Fruit fly (Drosophila melanogaster) whole organism, adult: ENCODE data around the gene CG14074.

ENCODE experiments used
- CG14711 ChIP-seq: fragments of 200-800 bp; sonication (Bioruptor generic); optimal IDR thresholded peaks from 2 replicates; lab custom pipeline; 2018; ENCODE audit warnings: missing biosample characterization, mild to moderate bottlenecking, missing genetic modification characterization, moderate library complexity
- CG1620 ChIP-seq: fragments of 200-800 bp; sonication (Bioruptor generic); optimal IDR thresholded peaks from 2 replicates; lab custom pipeline; 2016; ENCODE audit warnings: missing biosample characterization, missing genetic modification characterization
- CG33017 ChIP-seq: fragments of 200-800 bp; sonication (Bioruptor generic); optimal IDR thresholded peaks from 2 replicates; lab custom pipeline; 2018; ENCODE audit warnings: missing biosample characterization, mild to moderate bottlenecking, missing genetic modification characterization, moderate library complexity
- CG5204 ChIP-seq: fragments of 200-800 bp; sonication (Bioruptor generic); optimal IDR thresholded peaks from 2 replicates; lab custom pipeline; 2016; ENCODE audit warnings: missing biosample characterization, missing genetic modification characterization
- CG7045 ChIP-seq: fragments of 200-800 bp; sonication (Bioruptor generic); optimal IDR thresholded peaks from 2 replicates; lab custom pipeline; 2017; ENCODE audit warnings: missing biosample characterization, mild to moderate bottlenecking, missing genetic modification characterization
- Crg-1 ChIP-seq: fragments of 200-800 bp; sonication (Bioruptor generic); optimal IDR thresholded peaks from 2 replicates; lab custom pipeline; 2016; ENCODE audit warnings: missing biosample characterization, missing genetic modification characterization
- Hr96 ChIP-seq: fragments of 200-800 bp; sonication (Bioruptor generic); optimal IDR thresholded peaks from 2 replicates; lab custom pipeline; 2016; ENCODE audit warnings: missing biosample characterization, missing genetic modification characterization
- Mnt ChIP-seq: fragments of 200-800 bp; sonication (Bioruptor generic); optimal IDR thresholded peaks from 2 replicates; lab custom pipeline; 2016; ENCODE audit warnings: missing biosample characterization, mild to moderate bottlenecking, missing genetic modification characterization
- cic ChIP-seq: fragments of 200-800 bp; sonication (Bioruptor generic); optimal IDR thresholded peaks from 2 replicates; lab custom pipeline; 2017; ENCODE audit warnings: missing biosample characterization, mild to moderate bottlenecking, missing genetic modification characterization, moderate library complexity
- cnc ChIP-seq, 2 experiments: fragments of >200 bp; optimal IDR thresholded peaks; 2 replicates each; lab custom pipeline; 2017
- kay ChIP-seq: fragments of 200-800 bp; sonication (Bioruptor generic); peaks from one replicate; lab custom pipeline; 2016; ENCODE audit warnings: missing biosample characterization, missing genetic modification characterization, borderline replicate concordance
- tj ChIP-seq: fragments of 200-800 bp; sonication (Bioruptor generic); optimal IDR thresholded peaks from 3 replicates; lab custom pipeline; 2017; ENCODE audit warnings: missing biosample characterization, mild to moderate bottlenecking, missing genetic modification characterization, moderate library complexity
- toe ChIP-seq: fragments of 200-800 bp; sonication (Bioruptor generic); optimal IDR thresholded peaks from 2 replicates; lab custom pipeline; 2016; ENCODE audit warnings: missing biosample characterization, missing genetic modification characterization

- TF ChIP-seq CG33017 (tag; lab: Kevin White, UChicago) (no peak), cic (GFP tag; lab: Kevin White, UChicago) (no peak), Crg-1 (GFP tag; lab: Kevin White, UChicago) (no peak), CG14711 (tag; lab: Kevin White, UChicago) (no peak), kay (GFP tag; lab: Kevin White, UChicago) (no peak), Mnt (GFP tag; lab: Kevin White, UChicago) (no peak), CG1620 (GFP tag; lab: Kevin White, UChicago) (no peak), Hr96 (GFP tag; lab: Kevin White, UChicago) (no peak), CG5204 (no peak), CG7045 (GFP tag; lab: Kevin White, UChicago) (no peak), cnc (optimal IDR thresholded peaks at IDR 0.05; lab: Kevin White, UChicago) (no peak), toe (GFP tag; lab: Kevin White, UChicago) (no peak), tj (GFP tag; lab: Kevin White, UChicago) (no peak)
Observed at dm6 chr3L:18842236-18842635, 23.8 kb upstream of the CG14074 start.
